Worm (Caenorhabditis elegans): ENCODE data around the gene H03A11.2.

The H03A11.2 gene

DNA sequence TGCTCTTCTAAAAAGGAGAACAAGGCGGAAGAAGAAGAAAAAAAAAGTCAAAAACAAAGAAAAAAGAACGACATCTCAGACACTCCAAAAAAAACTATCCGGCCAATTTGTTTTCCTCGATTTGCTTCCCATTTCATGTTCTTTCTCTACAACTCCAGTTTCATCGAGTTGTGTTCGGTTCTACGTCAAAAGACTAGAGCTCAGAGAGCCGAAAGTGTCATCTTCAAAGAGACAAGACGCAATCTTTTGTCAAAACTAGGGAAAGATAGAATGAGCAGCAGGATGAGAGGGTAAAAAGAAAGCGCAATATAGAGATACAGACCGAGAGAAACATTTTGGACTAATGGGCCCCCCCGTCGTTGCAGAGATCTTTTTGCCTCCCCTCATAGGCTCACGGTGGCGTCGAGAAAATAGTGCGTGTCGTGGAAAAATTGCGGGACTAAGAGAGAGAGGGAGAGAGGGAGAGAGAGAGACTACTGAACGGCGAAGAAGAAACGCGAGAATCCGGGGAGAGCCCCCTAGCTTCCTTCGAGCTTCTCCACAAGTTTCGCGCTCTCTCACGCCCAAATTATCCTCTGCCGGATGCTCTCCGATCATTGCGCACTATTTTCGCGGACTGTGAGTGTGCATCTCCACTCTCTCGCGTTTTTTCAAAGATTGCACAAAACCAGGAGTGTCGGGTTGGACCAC, 41.3 kb downstream of the H03A11.2 start:
- TF ChIP-seq ztf-11 (tag; optimal IDR thresholded peaks at IDR 0.05) (no peak), fos-1 (tag; optimal IDR thresholded peaks at IDR 0.05) (no peak), F26F4.8 (GFP tag; conservative IDR thresholded peaks at IDR 0.05) (no peak), snpc-1.2 (GFP tag; IDR thresholded peaks at IDR 0.05) (no peak), zip-11 (GFP tag; IDR thresholded peaks at IDR 0.05) (no peak), pqm-1 (tag; optimal IDR thresholded peaks at IDR 0.05) (no peak), tag-97 (GFP tag; IDR thresholded peaks at IDR 0.05) (no peak), pha-4 (GFP tag; IDR thresholded peaks at IDR 0.05) (no peak), pha-4 (tag; optimal IDR thresholded peaks at IDR 0.05) (no peak), lin-29 (GFP tag; IDR thresholded peaks at IDR 0.05) (no peak), nhr-41 (GFP tag; IDR thresholded peaks at IDR 0.05) (no peak), lin-38 (GFP tag; IDR thresholded peaks at IDR 0.05) (no peak), php-3 (GFP tag; IDR thresholded peaks at IDR 0.05) (no peak), ceh-44 (GFP tag; IDR thresholded peaks at IDR 0.05) (no peak), arid-1 (GFP tag; conservative IDR thresholded peaks at IDR 0.05) (no peak), set-16 (GFP tag; IDR thresholded peaks at IDR 0.05) (peak; percentile 76), nhr-111 (GFP tag; optimal IDR thresholded peaks at IDR 0.05) (no peak), zip-2 (tag; optimal IDR thresholded peaks at IDR 0.05) (no peak), rbr-2 (tag; optimal IDR thresholded peaks at IDR 0.05) (peak; percentile 74), Y75B8A.6 (GFP tag; IDR thresholded peaks at IDR 0.05) (no peak), daf-16 (GFP tag; optimal IDR thresholded peaks at IDR 0.05) (peak in 1 of 2 experiments; percentile 53), daf-16 (tag; optimal IDR thresholded peaks at IDR 0.05) (no peak), unc-130 (GFP tag; optimal IDR thresholded peaks at IDR 0.05) (no peak), tra-1 (GFP tag; IDR thresholded peaks at IDR 0.05) (no peak), F10B5.3 (tag; optimal IDR thresholded peaks at IDR 0.05) (no peak), ztf-7 (tag; optimal IDR thresholded peaks at IDR 0.05) (no peak), ceh-20 (GFP tag; IDR thresholded peaks at IDR 0.05) (peak; percentile 66; the same call in 1 of the 2 replicates), nhr-25 (tag; optimal IDR thresholded peaks at IDR 0.05; ENCODE audit: borderline replicate concordance, insufficient read depth) (no peak), lim-7 (GFP tag; IDR thresholded peaks at IDR 0.05) (peak; percentile 37; the same call in 1 of the 2 replicates), unc-62 (GFP tag; optimal IDR thresholded peaks at IDR 0.05 in 1 of 2) (peak in 1 of 2 experiments; percentile 98), unc-62 (tag; optimal IDR thresholded peaks at IDR 0.05) (no peak), daf-8 (GFP tag; IDR thresholded peaks at IDR 0.05) (no peak), nhr-102 (tag; optimal IDR thresholded peaks at IDR 0.05) (no peak), Y105C5A.15 (GFP tag; IDR thresholded peaks at IDR 0.05) (no peak), hmg-1.1 (GFP tag; IDR thresholded peaks at IDR 0.05) (peak; percentile 73), mep-1 (tag; optimal IDR thresholded peaks at IDR 0.05) (peak; percentile 60), snpc-4 (tag; optimal IDR thresholded peaks at IDR 0.05) (no peak), Y48G9A.11 (GFP tag; IDR thresholded peaks at IDR 0.05) (no peak), ceh-28 (tag; optimal IDR thresholded peaks at IDR 0.05) (peak; percentile 4), F37D6.2 (tag; optimal IDR thresholded peaks at IDR 0.05) (peak; percentile 64), dve-1 (tag; optimal IDR thresholded peaks at IDR 0.05; ENCODE audit: insufficient read depth) (no peak), mxl-3 (GFP tag; optimal IDR thresholded peaks at IDR 0.05) (no peak), dmd-9 (GFP tag; IDR thresholded peaks at IDR 0.05) (no peak), fkh-10 (GFP tag; optimal IDR thresholded peaks at IDR 0.05) (no peak), ceh-32 (tag; optimal IDR thresholded peaks at IDR 0.05; ENCODE audit: poor library complexity) (peak; percentile 60), lin-13 (GFP tag; optimal IDR thresholded peaks at IDR 0.05) (no peak), attf-4 (tag; optimal IDR thresholded peaks at IDR 0.05) (no peak), dmd-6 (GFP tag; IDR thresholded peaks at IDR 0.05) (peak; percentile 38), T26A8.4 (GFP tag; IDR thresholded peaks at IDR 0.05) (no peak), sdz-12 (GFP tag; optimal IDR thresholded peaks at IDR 0.05) (no peak), R02D3.7 (tag; optimal IDR thresholded peaks at IDR 0.05) (no peak), dpl-1 (GFP tag; optimal IDR thresholded peaks at IDR 0.05) (no peak)
